Worm (Caenorhabditis elegans) whole organism, young adult: ENCODE data around the gene C52A10.3.

Source experiments
- B0019.2 ChIP-seq: fragments of 200-800 bp; sonication (Bioruptor generic); conservative IDR thresholded peaks from 2 replicates; pipeline ENCODE4 v1.3.6; 2022; ENCODE audit warnings: missing genetic modification reagents, missing genetic modification characterization, missing compliant biosample characterization
- B0336.3 ChIP-seq: fragments of 200-800 bp; sonication (Bioruptor generic); IDR thresholded peaks from 2 replicates; pipeline ENCODE4 v1.3.6; 2022; ENCODE audit warnings: missing genetic modification characterization, missing compliant biosample characterization
- D2030.7 ChIP-seq: fragments of 200-800 bp; sonication (Bioruptor generic); IDR thresholded peaks from 2 replicates; pipeline ENCODE4 v1.3.6; 2022; ENCODE audit warnings: missing genetic modification reagents, missing genetic modification characterization, missing compliant biosample characterization
- K11D2.4 ChIP-seq: fragments of 200-800 bp; sonication (Bioruptor generic); IDR thresholded peaks from 2 replicates; pipeline ENCODE4 v1.3.6; 2022; ENCODE audit warnings: missing genetic modification reagents, missing genetic modification characterization, missing compliant biosample characterization
- K12H6.12 ChIP-seq: fragments of 200-800 bp; sonication (Bioruptor generic); optimal IDR thresholded peaks from 2 replicates; lab custom pipeline; 2018; ENCODE audit warnings: mild to moderate bottlenecking, missing genetic modification characterization, missing compliant biosample characterization
- Y67H2A.10 ChIP-seq: fragments of 200-800 bp; sonication (Bioruptor generic); conservative IDR thresholded peaks from 2 replicates; pipeline ENCODE4 v1.3.6; 2022; ENCODE audit warnings: missing genetic modification reagents, missing genetic modification characterization, missing compliant biosample characterization
- Y95B8A.8 ChIP-seq: fragments of 200-800 bp; sonication (Bioruptor generic); IDR thresholded peaks from 2 replicates; pipeline ENCODE4 v1.3.6; 2022; ENCODE audit warnings: missing genetic modification reagents, missing genetic modification characterization, missing compliant biosample characterization
- ZK185.1 ChIP-seq: sonication (generic microtip); optimal IDR thresholded peaks from 2 replicates; lab custom pipeline; 2016; ENCODE audit warnings: mild to moderate bottlenecking, missing genetic modification characterization, missing compliant biosample characterization; ENCODE audit not compliant: poor library complexity, severe bottlenecking
- ccch-3 ChIP-seq: fragments of 200-800 bp; sonication (Bioruptor generic); optimal IDR thresholded peaks from 2 replicates; lab custom pipeline; 2018; ENCODE audit warnings: mild to moderate bottlenecking, missing genetic modification characterization, missing compliant biosample characterization
- cebp-1 ChIP-seq, 2 experiments: fragments of 200-800 bp in 1 of 2; sonication (Bioruptor generic) in 1 of 2; sonication (generic microtip) in 1 of 2; IDR thresholded peaks in 1 of 2; optimal IDR thresholded peaks in 1 of 2; 2 replicates each; pipeline versions ENCODE4 v1.3.6 to Lab custom; 2017 to 2022; ENCODE audit warnings: missing compliant biosample characterization in 2 of 2, missing genetic modification characterization in 2 of 2, mild to moderate bottlenecking in 1 of 2, missing genetic modification reagents in 1 of 2, moderate library complexity in 1 of 2
- ceh-100 ChIP-seq: fragments of 200-800 bp; sonication (Bioruptor generic); IDR thresholded peaks from 2 replicates; pipeline ENCODE4 v1.3.6; 2022; ENCODE audit warnings: missing genetic modification reagents, missing genetic modification characterization, missing compliant biosample characterization
- ceh-58 ChIP-seq: fragments of 200-800 bp; sonication (Bioruptor generic); IDR thresholded peaks from 2 replicates; pipeline ENCODE4 v1.3.6; 2022; ENCODE audit warnings: missing genetic modification characterization, missing compliant biosample characterization
- dpl-1 ChIP-seq: fragments of 150-350 bp; optimal IDR thresholded peaks from 2 replicates; lab custom pipeline; 2014; ENCODE audit warnings: missing biosample characterization, missing genetic modification reagents, missing genetic modification characterization
- efl-1 ChIP-seq: fragments of 150-350 bp; optimal IDR thresholded peaks from 2 replicates; lab custom pipeline; 2014; ENCODE audit warnings: missing biosample characterization, missing genetic modification reagents, missing genetic modification characterization
- gei-17 ChIP-seq: fragments of 200-800 bp; sonication (Bioruptor generic); optimal IDR thresholded peaks from 2 replicates; lab custom pipeline; 2018; ENCODE audit warnings: mild to moderate bottlenecking, missing genetic modification characterization, missing compliant biosample characterization
- hmg-20 ChIP-seq: fragments of 200-800 bp; sonication (Bioruptor generic); IDR thresholded peaks from 2 replicates; pipeline ENCODE4 v1.3.6; 2022; ENCODE audit warnings: missing genetic modification reagents, missing genetic modification characterization, missing compliant biosample characterization
- lin-35 ChIP-seq, 3 experiments: fragments of 150-350 bp in 2 of 3; sonication (generic microtip) in 1 of 3; optimal IDR thresholded peaks; 2 replicates each; lab custom pipeline; 2014 to 2018; ENCODE audit warnings: missing biosample characterization in 3 of 3, missing genetic modification characterization in 3 of 3, missing genetic modification reagents in 3 of 3
- lin-40 ChIP-seq: sonication (generic microtip); optimal IDR thresholded peaks from 2 replicates; lab custom pipeline; 2016; ENCODE audit warnings: missing genetic modification characterization, mild to moderate bottlenecking, missing compliant biosample characterization, missing genotype, missing genetic modification reagents
- lin-54 ChIP-seq: fragments of 200-800 bp; sonication (Bioruptor generic); optimal IDR thresholded peaks from 2 replicates; lab custom pipeline; 2018; ENCODE audit warnings: mild to moderate bottlenecking, missing genetic modification characterization, missing compliant biosample characterization
- lsl-1 ChIP-seq: fragments of 200-800 bp; sonication (Bioruptor generic); optimal IDR thresholded peaks from 2 replicates; lab custom pipeline; 2018; ENCODE audit warnings: mild to moderate bottlenecking, missing genetic modification characterization, moderate library complexity, missing compliant biosample characterization
- madf-10 ChIP-seq: sonication (generic microtip); optimal IDR thresholded peaks from 2 replicates; lab custom pipeline; 2016; ENCODE audit warnings: mild to moderate bottlenecking, missing genetic modification characterization, missing compliant biosample characterization
- madf-6 ChIP-seq: fragments of 200-800 bp; sonication (Bioruptor generic); IDR thresholded peaks from 2 replicates; pipeline ENCODE4 v1.3.6; 2022; ENCODE audit warnings: missing genetic modification reagents, missing genetic modification characterization, missing compliant biosample characterization
- mcd-1 ChIP-seq: fragments of 200-800 bp; sonication (Bioruptor generic); IDR thresholded peaks from 2 replicates; pipeline ENCODE4 v1.3.6; 2022; ENCODE audit warnings: missing genetic modification reagents, missing genetic modification characterization, missing compliant biosample characterization
- nfya-1 ChIP-seq: sonication (generic microtip); optimal IDR thresholded peaks from 2 replicates; lab custom pipeline; 2017; ENCODE audit warnings: antibody characterized with exemption, missing compliant biosample characterization, missing genetic modification characterization, borderline replicate concordance; ENCODE audit not compliant: insufficient read depth
- nfya-2 ChIP-seq: fragments of 200-800 bp; sonication (Bioruptor generic); IDR thresholded peaks from 2 replicates; pipeline ENCODE4 v1.3.6; 2022; ENCODE audit warnings: missing genetic modification reagents, missing genetic modification characterization, missing compliant biosample characterization
- nfyb-1 ChIP-seq: fragments of 200-800 bp; sonication (Bioruptor generic); IDR thresholded peaks from 2 replicates; pipeline ENCODE4 v1.3.6; 2022; ENCODE audit warnings: missing genetic modification reagents, missing genetic modification characterization, missing compliant biosample characterization
- pha-4 ChIP-seq: fragments of 150-350 bp; sonication (generic microtip); optimal IDR thresholded peaks from 2 replicates; lab custom pipeline; 2014; ENCODE audit warnings: missing biosample characterization, missing genetic modification reagents, missing genetic modification characterization
- rcor-1 ChIP-seq: fragments of 200-800 bp; sonication (Bioruptor generic); IDR thresholded peaks from 2 replicates; pipeline ENCODE4 v1.3.6; 2022; ENCODE audit warnings: missing genetic modification reagents, missing genetic modification characterization, missing compliant biosample characterization
- rpc-1 ChIP-seq, 2 experiments: fragments of 150-350 bp in 1 of 2; sonication (generic microtip) in 1 of 2; optimal IDR thresholded peaks; 2 replicates each; lab custom pipeline; 2014 to 2018; ENCODE audit warnings: missing biosample characterization in 1 of 2, missing genetic modification characterization in 1 of 2, missing genetic modification reagents in 1 of 2, missing genotype in 1 of 2
- sdz-38 ChIP-seq: sonication (generic microtip); optimal IDR thresholded peaks from 2 replicates; lab custom pipeline; 2016; ENCODE audit warnings: missing genotype, missing genetic modification characterization, missing compliant biosample characterization
- snpc-1.3 ChIP-seq: sonication (generic microtip); optimal IDR thresholded peaks from 2 replicates; lab custom pipeline; 2017; ENCODE audit warnings: missing genetic modification characterization, mild to moderate bottlenecking, missing compliant biosample characterization, antibody characterized with exemption, moderate library complexity, missing genotype, missing genetic modification reagents; ENCODE audit not compliant: insufficient read depth
- xnd-1 ChIP-seq: sonication (generic microtip); optimal IDR thresholded peaks from 2 replicates; lab custom pipeline; 2016; ENCODE audit warnings: missing genotype, missing genetic modification reagents, missing genetic modification characterization, missing compliant biosample characterization
- ztf-22 ChIP-seq: fragments of 200-800 bp; sonication (Bioruptor generic); optimal IDR thresholded peaks from 2 replicates; lab custom pipeline; 2018; ENCODE audit warnings: mild to moderate bottlenecking, missing genetic modification characterization, moderate library complexity, missing compliant biosample characterization

C52A10.3 gene

DNA sequence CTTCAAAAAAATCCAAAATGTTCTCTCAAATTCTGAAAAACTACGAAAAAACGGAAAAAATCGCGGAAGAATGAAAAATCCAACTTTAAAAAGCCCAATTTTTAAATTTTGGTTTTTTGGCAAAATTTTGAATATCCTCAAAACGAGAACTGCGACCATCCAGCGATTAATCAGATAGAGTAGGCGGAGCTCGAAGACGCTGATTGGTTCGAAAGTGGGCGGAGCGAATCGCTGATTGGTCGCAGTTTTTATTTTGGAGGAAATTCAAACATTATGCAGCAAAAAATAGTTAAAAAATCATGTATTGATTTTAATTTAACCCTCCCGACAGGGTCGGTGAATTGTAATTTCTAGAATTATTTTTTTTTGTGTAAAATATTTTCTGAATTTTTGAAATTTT lies 25.6 kb downstream of the C52A10.3 start:
- 0 out of 2 replicates have a peak, but pooled peaks have one; percentile 72 for TF ChIP-seq nfya-2
- peak; percentile 93 for TF ChIP-seq nfyb-1
- TF ChIP-seq lin-40: no peak
- TF ChIP-seq Y67H2A.10 (GFP tag; lab: Robert Waterston, UW): no peak

DNA sequence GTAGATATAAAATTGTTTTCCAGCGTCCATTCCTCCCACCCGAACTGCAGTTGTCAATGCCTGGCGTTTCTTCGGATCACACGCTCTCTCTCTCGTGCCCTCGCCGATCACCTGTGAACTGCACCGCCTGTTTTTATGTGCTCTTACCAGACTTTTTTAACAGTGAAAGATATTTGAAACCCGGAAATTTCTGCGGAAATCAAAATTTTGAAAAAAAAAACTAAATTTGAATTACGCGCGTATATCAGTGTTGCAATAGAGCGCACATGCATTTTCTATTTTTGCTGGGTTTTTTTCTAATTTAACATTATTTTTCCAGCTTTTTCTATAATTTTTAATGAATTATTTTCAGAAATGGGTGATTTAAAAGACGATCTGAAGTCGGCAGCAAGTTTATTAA lies 35.2 kb downstream of the C52A10.3 start, which contains the start of gene ttc-37:
Gene ttc-37, plus strand, starts transcription at position 349 of the 400 bp plus-strand sequence.
- peak; percentile 94 for TF ChIP-seq mcd-1 (GFP tag; lab: Robert Waterston, UW)
- peak; percentile 13 for TF ChIP-seq lin-40
- peak; percentile 61; the same call in 1 of the 2 replicates for TF ChIP-seq K11D2.4
- no peak for TF ChIP-seq nfyb-1
- TF ChIP-seq efl-1: peak; percentile 71
- no peak for TF ChIP-seq cebp-1 (GFP tag; IDR thresholded peaks at IDR 0.05; lab: Robert Waterston, UW)
- TF ChIP-seq cebp-1 (tag; optimal IDR thresholded peaks at IDR 0.05; lab: Kevin White, UChicago): peak; percentile 16
- TF ChIP-seq dpl-1: peak; percentile 66
- TF ChIP-seq nfya-1 (tag; lab: Kevin White, UChicago): no peak
- no peak for TF ChIP-seq B0019.2 (GFP tag; lab: Robert Waterston, UW)
- no peak for TF ChIP-seq pha-4 (tag; lab: Kevin White, UChicago)
- peak; percentile 95 for TF ChIP-seq lin-54
- TF ChIP-seq ceh-58 (GFP tag; lab: Robert Waterston, UW): no peak
- no peak for TF ChIP-seq K12H6.12 (tag; lab: Kevin White, UChicago)
- TF ChIP-seq lin-35 (GFP tag; optimal IDR thresholded peaks at IDR 0.05; lab: Kevin White, UChicago): peak; percentile 30 to 92 (median 44)

DNA sequence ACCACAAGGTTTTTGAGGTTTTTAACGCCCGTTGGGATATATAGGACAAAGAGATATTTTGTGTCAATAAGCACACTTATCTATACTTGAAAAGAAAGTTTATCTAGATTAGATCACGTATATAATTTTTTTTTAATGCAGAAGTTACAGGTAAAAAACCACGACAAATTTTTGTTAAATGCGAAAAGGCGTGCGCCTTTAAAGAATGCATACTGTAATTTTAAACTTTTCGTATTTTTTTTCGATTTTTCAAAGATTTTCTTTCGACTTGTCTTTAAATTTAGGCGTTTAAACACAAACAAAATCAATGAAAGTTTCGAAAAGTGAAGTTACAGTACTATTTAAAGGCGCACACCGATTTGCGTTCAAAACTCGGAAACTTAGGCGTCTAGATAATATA lies 35.7 kb downstream of the C52A10.3 start:
- TF ChIP-seq lsl-1 (GFP tag; lab: Kevin White, UChicago) (peak; percentile 63), xnd-1 (peak; percentile 45), snpc-1.3 (tag; lab: Kevin White, UChicago) (no peak), madf-6 (GFP tag; lab: Robert Waterston, UW) (peak; percentile 54; the same call in 1 of the 2 replicates)

DNA sequence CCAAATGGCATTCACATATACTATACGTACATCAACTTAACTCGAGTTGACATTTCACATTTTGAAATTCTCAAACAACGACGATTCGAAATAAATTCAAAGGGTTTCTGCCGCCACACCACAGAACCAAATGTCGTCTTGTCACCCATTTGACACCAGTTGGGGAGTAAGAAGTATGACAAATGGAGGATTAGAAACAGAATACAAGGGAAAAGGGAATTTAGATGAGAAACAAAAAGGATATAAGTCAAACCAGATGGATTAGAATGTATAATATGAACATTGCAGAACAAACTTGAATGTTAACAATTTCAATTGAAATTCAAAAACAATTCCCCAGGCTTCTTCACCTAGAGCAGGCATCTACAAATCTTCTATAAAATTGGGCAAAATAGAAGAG lies 37.6 kb downstream of the C52A10.3 start:
- TF ChIP-seq K12H6.12 (tag; lab: Kevin White, UChicago) (no peak), sdz-38 (tag; lab: Kevin White, UChicago) (no peak), D2030.7 (GFP tag; lab: Robert Waterston, UW) (no peak), rpc-1 (optimal IDR thresholded peaks at IDR 0.05; lab: Kevin White, UChicago) (no peak), rpc-1 (tag; optimal IDR thresholded peaks at IDR 0.05; lab: Kevin White, UChicago) (no peak), gei-17 (GFP tag; lab: Kevin White, UChicago) (no peak), hmg-20 (GFP tag; lab: Robert Waterston, UW) (no peak), Y95B8A.8 (GFP tag; lab: Robert Waterston, UW) (no peak), ccch-3 (GFP tag; lab: Kevin White, UChicago) (no peak), ceh-100 (GFP tag; lab: Robert Waterston, UW) (no peak), ztf-22 (no peak), mcd-1 (GFP tag; lab: Robert Waterston, UW) (no peak), snpc-1.3 (tag; lab: Kevin White, UChicago) (no peak), ZK185.1 (no peak), B0336.3 (GFP tag; lab: Robert Waterston, UW) (no peak), ceh-58 (GFP tag; lab: Robert Waterston, UW) (no peak), madf-10 (no peak), rcor-1 (no peak), K11D2.4 (no peak), pha-4 (tag; lab: Kevin White, UChicago) (no peak), lin-54 (no peak)
